Worm (Caenorhabditis elegans) whole organism, mixed stage, embryonic: ENCODE data around the gene Y37A1B.4.

Experiments used
- M03D4.4 ChIP-seq: sonication (generic microtip); optimal IDR thresholded peaks from 2 replicates; lab custom pipeline; 2017; ENCODE audit warnings: mild to moderate bottlenecking, missing genetic modification characterization, missing compliant biosample characterization
- ceh-39 ChIP-seq: fragments of 150-350 bp; optimal IDR thresholded peaks from 2 replicates; lab custom pipeline; 2014; ENCODE audit warnings: missing biosample characterization, missing genetic modification characterization
- ces-1 ChIP-seq: fragments of 150-350 bp; optimal IDR thresholded peaks from 2 replicates; lab custom pipeline; 2014; ENCODE audit warnings: missing biosample characterization, missing genetic modification reagents, missing genetic modification characterization
- hlh-1 ChIP-seq: fragments of 150-350 bp; optimal IDR thresholded peaks from 2 replicates; lab custom pipeline; 2014; ENCODE audit warnings: missing biosample characterization, missing genetic modification reagents, missing genetic modification characterization
- lin-32 ChIP-seq: fragments of 200-800 bp; sonication (Bioruptor generic); optimal IDR thresholded peaks from 2 replicates; lab custom pipeline; 2018; ENCODE audit warnings: mild to moderate bottlenecking, missing genetic modification characterization, missing compliant biosample characterization
- mab-5 ChIP-seq: fragments of 150-350 bp; optimal IDR thresholded peaks from 2 replicates; lab custom pipeline; 2014; ENCODE audit warnings: missing biosample characterization, missing genetic modification characterization
- mep-1 ChIP-seq: fragments of 150-350 bp; optimal IDR thresholded peaks from 2 replicates; lab custom pipeline; 2017; ENCODE audit warnings: missing biosample characterization, missing genetic modification reagents, missing genetic modification characterization, inconsistent platforms
- nhr-28 ChIP-seq: fragments of 150-350 bp; optimal IDR thresholded peaks from 2 replicates; lab custom pipeline; 2014; ENCODE audit warnings: missing biosample characterization, missing genetic modification characterization
- nhr-76 ChIP-seq: sonication (generic microtip); optimal IDR thresholded peaks from 2 replicates; lab custom pipeline; 2017; ENCODE audit warnings: missing biosample characterization, missing genetic modification characterization
- pha-4 ChIP-seq: fragments of 150-350 bp; optimal IDR thresholded peaks from 2 replicates; lab custom pipeline; 2018; ENCODE audit warnings: missing biosample characterization, missing genetic modification reagents, missing genetic modification characterization
- snpc-4 ChIP-seq: fragments of 150-350 bp; optimal IDR thresholded peaks from 2 replicates; lab custom pipeline; 2014; ENCODE audit warnings: missing biosample characterization, missing genetic modification characterization
- sptf-1 ChIP-seq: sonication (generic microtip); optimal IDR thresholded peaks from 2 replicates; lab custom pipeline; 2017; ENCODE audit warnings: mild to moderate bottlenecking, missing genetic modification characterization, moderate library complexity, missing compliant biosample characterization
- unc-62 ChIP-seq: fragments of 150-350 bp; optimal IDR thresholded peaks from 2 replicates; lab custom pipeline; 2014; ENCODE audit warnings: missing biosample characterization, missing genetic modification reagents, missing genetic modification characterization
- ztf-11 ChIP-seq: fragments of 150-350 bp; optimal IDR thresholded peaks from 2 replicates; lab custom pipeline; 2014; ENCODE audit warnings: missing biosample characterization, missing genetic modification characterization

- no peak for TF ChIP-seq snpc-4 (tag; lab: Kevin White, UChicago)
- no peak for TF ChIP-seq mep-1 (tag; lab: Kevin White, UChicago)
- no peak for TF ChIP-seq nhr-28
- TF ChIP-seq mab-5, result no peak
- no peak for TF ChIP-seq sptf-1 (tag; lab: Kevin White, UChicago)
- TF ChIP-seq nhr-76 (tag; lab: Kevin White, UChicago), result no peak
- TF ChIP-seq ces-1 (GFP tag; lab: Kevin White, UChicago), result no peak
- TF ChIP-seq unc-62 (GFP tag; lab: Kevin White, UChicago), result no peak
- TF ChIP-seq hlh-1, result no peak
- no peak for TF ChIP-seq ceh-39 (tag; lab: Kevin White, UChicago)
- no peak for TF ChIP-seq ztf-11 (tag; lab: Kevin White, UChicago)
- no peak for TF ChIP-seq pha-4 (tag; lab: Kevin White, UChicago)
- no peak for TF ChIP-seq lin-32 (GFP tag; lab: Kevin White, UChicago)
- TF ChIP-seq M03D4.4 (tag; lab: Kevin White, UChicago), result no peak
Observed at ce11 chrIV:14098540-14099098, 38.1 kb upstream of the Y37A1B.4 start.
